Fruit fly (Drosophila melanogaster) whole organism, embryonic: ENCODE results near the gene 7B2.
A peak's percentile ranks its signal among the peaks of the same experiment; 100 is the strongest.

Experiments used
- Abd-B ChIP-seq: fragments of 200-800 bp; sonication (Bioruptor generic); optimal IDR thresholded peaks from 2 replicates; lab custom pipeline; 2018; ENCODE audit warnings: missing biosample characterization, mild to moderate bottlenecking, missing genetic modification characterization, moderate library complexity
- Bgb ChIP-seq: fragments of 200-800 bp; sonication (Bioruptor generic); IDR thresholded peaks from 2 replicates; pipeline ENCODE4 v1.3.6; 2022; ENCODE audit warnings: missing biosample characterization, missing genetic modification characterization; ENCODE audit not compliant: partially characterized antibody
- Blimp-1 ChIP-seq: fragments of 200-800 bp; sonication (Bioruptor generic); optimal IDR thresholded peaks from 3 replicates; lab custom pipeline; 2018; ENCODE audit warnings: missing biosample characterization, missing genetic modification characterization, mild to moderate bottlenecking, moderate library complexity, missing genetic modification reagents
- CG11504 ChIP-seq: fragments of 200-800 bp; sonication (Bioruptor generic); optimal IDR thresholded peaks from 3 replicates; lab custom pipeline; 2019; ENCODE audit warnings: missing biosample characterization, mild to moderate bottlenecking, missing genetic modification characterization, moderate library complexity
- CG12942 ChIP-seq: fragments of 200-800 bp; sonication (Bioruptor generic); optimal IDR thresholded peaks from 3 replicates; lab custom pipeline; 2016; ENCODE audit warnings: missing biosample characterization, missing genetic modification characterization
- CG14710 ChIP-seq: fragments of 200-800 bp; sonication (Bioruptor generic); optimal IDR thresholded peaks from 3 replicates; lab custom pipeline; 2019; ENCODE audit warnings: missing biosample characterization, mild to moderate bottlenecking, missing genetic modification characterization, moderate library complexity
- CG16779 ChIP-seq: fragments of 200-800 bp; sonication (Bioruptor generic); IDR thresholded peaks from 2 replicates; pipeline ENCODE4 v1.3.6; 2022; ENCODE audit warnings: missing biosample characterization, missing genetic modification characterization
- CG17802 ChIP-seq: fragments of 200-800 bp; sonication (Bioruptor generic); optimal IDR thresholded peaks from 2 replicates; lab custom pipeline; 2018; ENCODE audit warnings: missing biosample characterization, mild to moderate bottlenecking, missing genetic modification characterization, moderate library complexity
- CG18619 ChIP-seq: fragments of 200-800 bp; sonication (Bioruptor generic); optimal IDR thresholded peaks from 3 replicates; lab custom pipeline; 2017; ENCODE audit warnings: missing biosample characterization, mild to moderate bottlenecking, missing genetic modification characterization
- CG2120 ChIP-seq: fragments of 200-800 bp; sonication (Bioruptor generic); optimal IDR thresholded peaks from 3 replicates; lab custom pipeline; 2016; ENCODE audit warnings: missing biosample characterization, missing genetic modification characterization
- CG32767 ChIP-seq: fragments of 200-800 bp; sonication (Bioruptor generic); IDR thresholded peaks from 2 replicates; pipeline ENCODE4 v1.3.6; 2022; ENCODE audit warnings: missing biosample characterization, missing genetic modification characterization
- CG33557 ChIP-seq: fragments of 200-800 bp; sonication (Bioruptor generic); optimal IDR thresholded peaks from 2 replicates; lab custom pipeline; 2019; ENCODE audit warnings: missing biosample characterization, mild to moderate bottlenecking, missing genetic modification characterization, moderate library complexity
- CG6654 ChIP-seq: fragments of 200-800 bp; sonication (Bioruptor generic); optimal IDR thresholded peaks from 2 replicates; lab custom pipeline; 2017; ENCODE audit warnings: missing biosample characterization, mild to moderate bottlenecking, missing genetic modification characterization
- CG9876 ChIP-seq: fragments of 200-800 bp; sonication (Bioruptor generic); optimal IDR thresholded peaks from 2 replicates; lab custom pipeline; 2016; ENCODE audit warnings: missing biosample characterization, missing genetic modification characterization
- CkIIα-i1 ChIP-seq: fragments of 200-800 bp; sonication (Bioruptor generic); IDR thresholded peaks from 2 replicates; pipeline ENCODE4 v1.3.6; 2022; ENCODE audit warnings: missing biosample characterization, missing genetic modification characterization
- CoRest ChIP-seq: fragments of 200-800 bp; sonication (Bioruptor generic); optimal IDR thresholded peaks from 3 replicates; lab custom pipeline; 2018; ENCODE audit warnings: missing biosample characterization, mild to moderate bottlenecking, missing genetic modification characterization, moderate library complexity
- CrebB ChIP-seq: fragments of 200-800 bp; sonication (Bioruptor generic); optimal IDR thresholded peaks from 3 replicates; lab custom pipeline; 2018; ENCODE audit warnings: missing biosample characterization, mild to moderate bottlenecking, missing genetic modification characterization
- Doc3 ChIP-seq: fragments of 200-800 bp; sonication (Bioruptor generic); IDR thresholded peaks from 3 replicates; pipeline ENCODE4 v1.3.6; 2022; ENCODE audit warnings: missing biosample characterization, missing genetic modification characterization; ENCODE audit not compliant: partially characterized antibody
- Elba2 ChIP-seq: fragments of 200-800 bp; sonication (Bioruptor generic); optimal IDR thresholded peaks from 3 replicates; lab custom pipeline; 2016; ENCODE audit warnings: missing biosample characterization, missing genetic modification characterization
- MTF-1 ChIP-seq: fragments of 200-800 bp; sonication (Bioruptor generic); optimal IDR thresholded peaks from 2 replicates; lab custom pipeline; 2018; ENCODE audit warnings: missing biosample characterization, mild to moderate bottlenecking, missing genetic modification characterization, borderline replicate concordance
- Med ChIP-seq: fragments of 200-800 bp; sonication (Bioruptor generic); peaks from one replicate; lab custom pipeline; 2016; ENCODE audit warnings: missing biosample characterization, missing genetic modification characterization, mild to moderate bottlenecking, inconsistent platforms, moderate library complexity
- Nf-YA ChIP-seq: fragments of 200-800 bp; sonication (Bioruptor generic); IDR thresholded peaks from 2 replicates; pipeline ENCODE4 v1.3.6; 2022; ENCODE audit warnings: missing biosample characterization, missing genetic modification characterization
- Nf-YC ChIP-seq: fragments of 200-800 bp; optimal IDR thresholded peaks from 3 replicates; lab custom pipeline; 2019; ENCODE audit warnings: missing biosample characterization, mild to moderate bottlenecking, missing genetic modification characterization, moderate library complexity
- Oaz ChIP-seq: fragments of 200-800 bp; sonication (Bioruptor generic); IDR thresholded peaks from 2 replicates; pipeline ENCODE4 v1.3.6; 2022; ENCODE audit warnings: missing biosample characterization, missing genetic modification characterization
- Optix ChIP-seq: fragments of 200-800 bp; sonication (Bioruptor generic); IDR thresholded peaks from 3 replicates; pipeline ENCODE4 v1.3.6; 2022; ENCODE audit warnings: missing biosample characterization, missing genetic modification characterization
- Sox102F ChIP-seq: fragments of 200-800 bp; sonication (Bioruptor generic); optimal IDR thresholded peaks from 2 replicates; lab custom pipeline; 2018; ENCODE audit warnings: missing biosample characterization, mild to moderate bottlenecking, missing genetic modification characterization, moderate library complexity
- Xrp1 ChIP-seq: fragments of 200-800 bp; sonication (Bioruptor generic); IDR thresholded peaks from 2 replicates; pipeline ENCODE4 v1.3.6; 2022; ENCODE audit warnings: missing biosample characterization, missing genetic modification characterization
- abd-A ChIP-seq: fragments of 200-800 bp; sonication (Bioruptor generic); optimal IDR thresholded peaks from 3 replicates; lab custom pipeline; 2019; ENCODE audit warnings: missing biosample characterization, mild to moderate bottlenecking, missing genetic modification characterization, moderate library complexity
- ac ChIP-seq: fragments of 200-800 bp; sonication (Bioruptor generic); optimal IDR thresholded peaks from 3 replicates; lab custom pipeline; 2017; ENCODE audit warnings: missing biosample characterization, mild to moderate bottlenecking, missing genetic modification characterization
- bbx ChIP-seq: fragments of 200-800 bp; sonication (Bioruptor generic); IDR thresholded peaks from 2 replicates; pipeline ENCODE4 v1.3.6; 2022; ENCODE audit warnings: missing biosample characterization, missing genetic modification characterization; ENCODE audit not compliant: partially characterized antibody
- br ChIP-seq: fragments of >200 bp; optimal IDR thresholded peaks from 2 replicates; lab custom pipeline; 2017
- btn ChIP-seq: fragments of 200-800 bp; sonication (Bioruptor generic); optimal IDR thresholded peaks from 2 replicates; lab custom pipeline; 2016; ENCODE audit warnings: missing biosample characterization, missing genetic modification characterization
- crol ChIP-seq: fragments of 200-800 bp; sonication (Bioruptor generic); IDR thresholded peaks from 2 replicates; pipeline ENCODE4 v1.3.6; 2022; ENCODE audit warnings: missing biosample characterization, missing genetic modification characterization
- dati ChIP-seq: fragments of 200-800 bp; sonication (Bioruptor generic); IDR thresholded peaks from 2 replicates; pipeline ENCODE4 v1.3.6; 2022; ENCODE audit warnings: missing biosample characterization, missing genetic modification characterization
- dpn ChIP-seq, 2 experiments: fragments of 200-800 bp; sonication (Bioruptor generic); optimal IDR thresholded peaks; 3 replicates each; lab custom pipeline; 2016; ENCODE audit warnings: missing biosample characterization in 2 of 2, missing genetic modification characterization in 2 of 2
- ewg ChIP-seq: fragments of 200-800 bp; sonication (Bioruptor generic); optimal IDR thresholded peaks from 3 replicates; lab custom pipeline; 2017; ENCODE audit warnings: mild to moderate bottlenecking, missing biosample characterization, missing genetic modification reagents, missing genetic modification characterization
- fd102C ChIP-seq: fragments of 200-800 bp; sonication (Bioruptor generic); optimal IDR thresholded peaks from 2 replicates; lab custom pipeline; 2018; ENCODE audit warnings: missing biosample characterization, mild to moderate bottlenecking, missing genetic modification characterization, moderate library complexity
- gsb-n ChIP-seq: fragments of 200-800 bp; sonication (Bioruptor generic); optimal IDR thresholded peaks from 3 replicates; lab custom pipeline; 2018; ENCODE audit warnings: missing biosample characterization, mild to moderate bottlenecking, missing genetic modification characterization
- ham ChIP-seq: fragments of 200-800 bp; sonication (Bioruptor generic); IDR thresholded peaks from 2 replicates; pipeline ENCODE4 v1.3.6; 2022; ENCODE audit warnings: missing biosample characterization, missing genetic modification characterization
- hkb ChIP-seq, 2 experiments: fragments of 200-800 bp in 1 of 2; fragments of >200 bp in 1 of 2; sonication (Bioruptor generic) in 1 of 2; IDR thresholded peaks in 1 of 2; optimal IDR thresholded peaks in 1 of 2; 2 replicates each; pipeline versions ENCODE4 v1.3.6 to Lab custom; 2017 to 2022; ENCODE audit warnings: missing biosample characterization in 1 of 2, missing genetic modification characterization in 1 of 2
- jigr1 ChIP-seq: fragments of 200-800 bp; sonication (Bioruptor generic); IDR thresholded peaks from 3 replicates; pipeline ENCODE4 v1.3.6; 2022; ENCODE audit warnings: missing biosample characterization, missing genetic modification characterization
- klu ChIP-seq: fragments of 200-800 bp; sonication (Bioruptor generic); IDR thresholded peaks from 2 replicates; pipeline ENCODE4 v1.3.6; 2022; ENCODE audit warnings: missing biosample characterization, missing genetic modification characterization
- nerfin-2 ChIP-seq: fragments of 200-800 bp; sonication (Bioruptor generic); IDR thresholded peaks from 2 replicates; pipeline ENCODE4 v1.3.6; 2022; ENCODE audit warnings: missing biosample characterization, missing genetic modification characterization; ENCODE audit not compliant: partially characterized antibody
- nmo ChIP-seq: fragments of 200-800 bp; sonication (Bioruptor generic); optimal IDR thresholded peaks from 2 replicates; lab custom pipeline; 2018; ENCODE audit warnings: missing biosample characterization, mild to moderate bottlenecking, missing genetic modification characterization, moderate library complexity
- pan ChIP-seq, 4 experiments: fragments of >200 bp in 3 of 4; fragments of 200-800 bp in 1 of 4; sonication (Bioruptor generic) in 1 of 4; optimal IDR thresholded peaks in 3 of 4; IDR thresholded peaks in 1 of 4; 2 replicates each; pipeline versions ENCODE4 v1.3.6 to Lab custom; 2017 to 2022; ENCODE audit warnings: missing biosample characterization in 2 of 4, missing genetic modification characterization in 2 of 4, mixed read lengths in 1 of 4
- sc ChIP-seq, 3 experiments: fragments of >200 bp in 2 of 3; fragments of 200-800 bp in 1 of 3; sonication (Bioruptor generic) in 1 of 3; optimal IDR thresholded peaks; 2 replicates in 2 of 3; 3 replicates in 1 of 3; lab custom pipeline; 2017; ENCODE audit warnings: mild to moderate bottlenecking in 1 of 3, missing biosample characterization in 1 of 3, missing genetic modification characterization in 1 of 3, missing genetic modification reagents in 1 of 3
- stc ChIP-seq: fragments of 200-800 bp; sonication (Bioruptor generic); IDR thresholded peaks from 2 replicates; pipeline ENCODE4 v1.3.6; 2022; ENCODE audit warnings: missing biosample characterization, missing genetic modification characterization
- unpg ChIP-seq: fragments of 200-800 bp; sonication (Bioruptor generic); optimal IDR thresholded peaks from 3 replicates; lab custom pipeline; 2018; ENCODE audit warnings: missing biosample characterization, mild to moderate bottlenecking, missing genetic modification characterization, moderate library complexity
- zen ChIP-seq: fragments of 200-800 bp; sonication (Bioruptor generic); optimal IDR thresholded peaks from 3 replicates; lab custom pipeline; 2018; ENCODE audit warnings: missing biosample characterization, mild to moderate bottlenecking, missing genetic modification characterization, moderate library complexity

7B2 gene

DNA sequence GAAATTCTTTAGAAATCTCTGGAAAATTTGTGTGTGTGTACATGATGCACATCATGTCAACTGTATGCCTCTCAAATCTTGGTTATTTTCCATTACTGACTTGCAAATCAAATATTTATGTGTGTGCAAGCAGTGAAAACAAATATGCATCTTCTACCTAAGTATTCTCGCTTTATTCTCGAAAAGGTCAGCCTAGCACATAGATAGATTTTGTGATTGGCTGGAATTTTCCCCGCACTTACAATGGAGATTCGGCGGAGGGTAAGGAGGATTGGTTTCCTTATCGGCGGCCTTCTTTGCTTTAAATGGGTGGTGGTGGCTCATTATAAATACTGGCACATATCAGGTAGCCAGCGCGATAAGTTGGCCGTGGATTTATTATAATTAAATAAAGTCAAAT is 48.7 kb upstream of the 7B2 start (continued):
- TF ChIP-seq Oaz (GFP tag; lab: Robert Waterston, UW) (no peak), unpg (GFP tag; lab: Kevin White, UChicago) (no peak), CoRest (tag; lab: Kevin White, UChicago) (no peak), sc (optimal IDR thresholded peaks at IDR 0.05; lab: Kevin White, UChicago) (no peak), sc (GFP tag; optimal IDR thresholded peaks at IDR 0.05; lab: Kevin White, UChicago) (peak; percentile 48), nmo (no peak), btn (no peak), CG6654 (no peak), br (lab: Kevin White, UChicago) (no peak), Doc3 (no peak), ewg (GFP tag; lab: Kevin White, UChicago) (no peak), ham (GFP tag; lab: Robert Waterston, UW) (no peak), ac (GFP tag; lab: Kevin White, UChicago) (peak; percentile 68), Optix (GFP tag; lab: Robert Waterston, UW) (no peak), pan (optimal IDR thresholded peaks at IDR 0.05; lab: Kevin White, UChicago) (no peak), pan (GFP tag; optimal IDR thresholded peaks at IDR 0.05 in 1 of 2, IDR thresholded peaks at IDR 0.05 in 1 of 2) (no peak), Nf-YC (tag; lab: Kevin White, UChicago) (no peak), crol (0 out of 2 replicates have a peak, but pooled peaks have one; percentile 19), CG11504 (peak; percentile 22), zen (peak; percentile 53), Med (GFP tag; lab: Kevin White, UChicago) (peak; percentile 52), CG16779 (no peak), abd-A (no peak), CG14710 (tag; lab: Kevin White, UChicago) (peak; percentile 29), nerfin-2 (GFP tag; lab: Robert Waterston, UW) (no peak), stc (no peak), CG33557 (peak; percentile 35), CkIIα-i1 (no peak), dpn (GFP tag; optimal IDR thresholded peaks at IDR 0.05; lab: Kevin White, UChicago) (no peak), Sox102F (GFP tag; lab: Kevin White, UChicago) (no peak), fd102C (GFP tag; lab: Kevin White, UChicago) (peak; percentile 85), CG32767 (GFP tag; lab: Robert Waterston, UW) (no peak), MTF-1 (GFP tag; lab: Kevin White, UChicago) (no peak), Blimp-1 (peak; percentile 21), gsb-n (tag; lab: Kevin White, UChicago) (no peak), Nf-YA (GFP tag; lab: Robert Waterston, UW) (no peak), CG2120 (GFP tag; lab: Kevin White, UChicago) (no peak), bbx (GFP tag; lab: Robert Waterston, UW) (no peak), Abd-B (GFP tag; lab: Kevin White, UChicago) (no peak), CG9876 (GFP tag; lab: Kevin White, UChicago) (no peak), CG18619 (GFP tag; lab: Kevin White, UChicago) (no peak), CG12942 (no peak), CG17802 (tag; lab: Kevin White, UChicago) (no peak), Bgb (GFP tag; lab: Robert Waterston, UW) (no peak), hkb (optimal IDR thresholded peaks at IDR 0.05; lab: Kevin White, UChicago) (no peak), hkb (GFP tag; IDR thresholded peaks at IDR 0.05; lab: Robert Waterston, UW) (no peak), jigr1 (GFP tag; lab: Robert Waterston, UW) (no peak), dati (no peak), Elba2 (GFP tag; lab: Kevin White, UChicago) (no peak), klu (no peak), Xrp1 (GFP tag; lab: Robert Waterston, UW) (peak; percentile 24; the same call in 1 of the 2 replicates), CrebB (tag; lab: Kevin White, UChicago) (no peak)
